Fruit fly (Drosophila melanogaster) whole organism, embryonic: ENCODE data around the gene CG16965.

Source experiments
- ATbp ChIP-seq: fragments of 200-800 bp; sonication (Bioruptor generic); optimal IDR thresholded peaks from 2 replicates; lab custom pipeline; 2017; ENCODE audit warnings: missing biosample characterization, mild to moderate bottlenecking, missing genetic modification characterization, missing genetic modification reagents
- C15 ChIP-seq: fragments of 200-800 bp; sonication (Bioruptor generic); IDR thresholded peaks from 3 replicates; pipeline ENCODE4 v1.3.6; 2022; ENCODE audit warnings: missing biosample characterization, missing genetic modification characterization
- CG10147 ChIP-seq: fragments of 200-800 bp; sonication (Bioruptor generic); optimal IDR thresholded peaks from 2 replicates; lab custom pipeline; 2019; ENCODE audit warnings: missing biosample characterization, mild to moderate bottlenecking, missing genetic modification characterization, moderate library complexity
- CG10267 ChIP-seq: fragments of 200-800 bp; sonication (Bioruptor generic); optimal IDR thresholded peaks from 2 replicates; lab custom pipeline; 2018; ENCODE audit warnings: missing biosample characterization, mild to moderate bottlenecking, missing genetic modification characterization, moderate library complexity
- CG11456 ChIP-seq: fragments of 200-800 bp; sonication (Bioruptor generic); IDR thresholded peaks from 3 replicates; pipeline ENCODE4 v1.3.6; 2022; ENCODE audit warnings: missing biosample characterization, missing genetic modification characterization
- CG11504 ChIP-seq: fragments of 200-800 bp; sonication (Bioruptor generic); optimal IDR thresholded peaks from 3 replicates; lab custom pipeline; 2019; ENCODE audit warnings: missing biosample characterization, mild to moderate bottlenecking, missing genetic modification characterization, moderate library complexity
- CG12942 ChIP-seq: fragments of 200-800 bp; sonication (Bioruptor generic); optimal IDR thresholded peaks from 3 replicates; lab custom pipeline; 2016; ENCODE audit warnings: missing biosample characterization, missing genetic modification characterization
- CG13296 ChIP-seq: fragments of 200-800 bp; sonication (Bioruptor generic); optimal IDR thresholded peaks from 3 replicates; lab custom pipeline; 2018; ENCODE audit warnings: missing biosample characterization, mild to moderate bottlenecking, missing genetic modification characterization
- CG13894 ChIP-seq: fragments of 200-800 bp; sonication (Bioruptor generic); optimal IDR thresholded peaks from 3 replicates; lab custom pipeline; 2018; ENCODE audit warnings: missing biosample characterization, mild to moderate bottlenecking, missing genetic modification characterization, moderate library complexity
- CG15696 ChIP-seq: fragments of 200-800 bp; sonication (Bioruptor generic); optimal IDR thresholded peaks from 2 replicates; lab custom pipeline; 2019; ENCODE audit warnings: missing biosample characterization, mild to moderate bottlenecking, missing genetic modification characterization, moderate library complexity
- CG17802 ChIP-seq: fragments of 200-800 bp; sonication (Bioruptor generic); optimal IDR thresholded peaks from 2 replicates; lab custom pipeline; 2018; ENCODE audit warnings: missing biosample characterization, mild to moderate bottlenecking, missing genetic modification characterization, moderate library complexity
- CG17829 ChIP-seq: fragments of 200-800 bp; optimal IDR thresholded peaks from 2 replicates; lab custom pipeline; 2019; ENCODE audit warnings: missing biosample characterization, mild to moderate bottlenecking, missing genetic modification characterization, moderate library complexity
- CG1832 ChIP-seq: fragments of 200-800 bp; sonication (Bioruptor generic); optimal IDR thresholded peaks from 2 replicates; lab custom pipeline; 2017; ENCODE audit warnings: missing biosample characterization, mild to moderate bottlenecking, missing genetic modification characterization, inconsistent platforms
- CG2199 ChIP-seq: fragments of 200-800 bp; sonication (Bioruptor generic); IDR thresholded peaks from 3 replicates; pipeline ENCODE4 v1.3.6; 2022; ENCODE audit warnings: missing biosample characterization, missing genetic modification characterization
- CG2678 ChIP-seq: fragments of 200-800 bp; sonication (Bioruptor generic); optimal IDR thresholded peaks from 3 replicates; lab custom pipeline; 2019; ENCODE audit warnings: missing biosample characterization, mild to moderate bottlenecking, missing genetic modification characterization, moderate library complexity
- CG3407 ChIP-seq: fragments of 200-800 bp; sonication (Bioruptor generic); optimal IDR thresholded peaks from 2 replicates; lab custom pipeline; 2018; ENCODE audit warnings: missing biosample characterization, mild to moderate bottlenecking, missing genetic modification characterization
- CG3995 ChIP-seq: fragments of 200-800 bp; sonication (Bioruptor generic); optimal IDR thresholded peaks from 3 replicates; lab custom pipeline; 2016; ENCODE audit warnings: missing biosample characterization, missing genetic modification characterization
- CG4730 ChIP-seq: fragments of 200-800 bp; sonication (Bioruptor generic); IDR thresholded peaks from 2 replicates; pipeline ENCODE4 v1.3.6; 2022; ENCODE audit warnings: missing biosample characterization, missing genetic modification characterization
- CG6654 ChIP-seq: fragments of 200-800 bp; sonication (Bioruptor generic); optimal IDR thresholded peaks from 2 replicates; lab custom pipeline; 2017; ENCODE audit warnings: missing biosample characterization, mild to moderate bottlenecking, missing genetic modification characterization
- CG7786 ChIP-seq: fragments of 200-800 bp; sonication (Bioruptor generic); optimal IDR thresholded peaks from 2 replicates; lab custom pipeline; 2016; ENCODE audit warnings: missing biosample characterization, missing genetic modification characterization
- CG7839 ChIP-seq: fragments of 200-800 bp; sonication (Bioruptor generic); optimal IDR thresholded peaks from 3 replicates; lab custom pipeline; 2018; ENCODE audit warnings: missing biosample characterization, mild to moderate bottlenecking, missing genetic modification characterization, moderate library complexity
- CG8281 ChIP-seq: fragments of 200-800 bp; sonication (Bioruptor generic); optimal IDR thresholded peaks from 2 replicates; lab custom pipeline; 2018; ENCODE audit warnings: missing biosample characterization, mild to moderate bottlenecking, missing genetic modification characterization, moderate library complexity
- CG9932 ChIP-seq: fragments of 200-800 bp; sonication (Bioruptor generic); IDR thresholded peaks from 2 replicates; pipeline ENCODE4 v1.3.6; 2022; ENCODE audit warnings: missing biosample characterization, missing genetic modification characterization
- Fer2 ChIP-seq: fragments of 200-800 bp; sonication (Bioruptor generic); optimal IDR thresholded peaks from 2 replicates; lab custom pipeline; 2018; ENCODE audit warnings: missing biosample characterization, mild to moderate bottlenecking, missing genetic modification characterization, moderate library complexity
- Gug ChIP-seq: fragments of 200-800 bp; sonication (Bioruptor generic); IDR thresholded peaks from 4 replicates; pipeline ENCODE4 v1.3.6; 2022; ENCODE audit warnings: missing biosample characterization, missing genetic modification characterization
- HLH3B ChIP-seq: fragments of 200-800 bp; sonication (Bioruptor generic); IDR thresholded peaks from 2 replicates; pipeline ENCODE4 v1.3.6; 2022; ENCODE audit warnings: missing biosample characterization, missing genetic modification characterization
- Hey ChIP-seq: fragments of 200-800 bp; sonication (Bioruptor generic); optimal IDR thresholded peaks from 3 replicates; lab custom pipeline; 2018; ENCODE audit warnings: missing biosample characterization, mild to moderate bottlenecking, missing genetic modification characterization
- Hr3 ChIP-seq: fragments of 200-800 bp; sonication (Bioruptor generic); optimal IDR thresholded peaks from 3 replicates; lab custom pipeline; 2016; ENCODE audit warnings: missing biosample characterization, missing genetic modification characterization
- PHDP ChIP-seq: fragments of 200-800 bp; sonication (Bioruptor generic); optimal IDR thresholded peaks from 3 replicates; lab custom pipeline; 2018; ENCODE audit warnings: missing biosample characterization, mild to moderate bottlenecking, missing genetic modification characterization, moderate library complexity
- Stat92E ChIP-seq, 3 experiments: fragments of >200 bp in 2 of 3; fragments of 200-800 bp in 1 of 3; sonication (Bioruptor generic) in 1 of 3; optimal IDR thresholded peaks; 2 replicates each; lab custom pipeline; 2017 to 2019; ENCODE audit warnings: missing biosample characterization in 3 of 3, missing genetic modification characterization in 3 of 3, mild to moderate bottlenecking in 1 of 3, moderate library complexity in 1 of 3
- cato ChIP-seq: fragments of 200-800 bp; sonication (Bioruptor generic); optimal IDR thresholded peaks from 2 replicates; lab custom pipeline; 2016; ENCODE audit warnings: missing biosample characterization, missing genetic modification characterization, borderline replicate concordance
- dan ChIP-seq: fragments of 200-800 bp; sonication (Bioruptor generic); IDR thresholded peaks from 2 replicates; pipeline ENCODE4 v1.3.6; 2022; ENCODE audit warnings: missing biosample characterization, missing genetic modification characterization
- danr ChIP-seq: fragments of 200-800 bp; sonication (Bioruptor generic); IDR thresholded peaks from 2 replicates; pipeline ENCODE4 v1.3.6; 2022; ENCODE audit warnings: missing biosample characterization, missing genetic modification characterization
- dati ChIP-seq: fragments of 200-800 bp; sonication (Bioruptor generic); IDR thresholded peaks from 2 replicates; pipeline ENCODE4 v1.3.6; 2022; ENCODE audit warnings: missing biosample characterization, missing genetic modification characterization
- gcm2 ChIP-seq: fragments of 200-800 bp; sonication (Bioruptor generic); optimal IDR thresholded peaks from 2 replicates; lab custom pipeline; 2016; ENCODE audit warnings: missing biosample characterization, missing genetic modification characterization
- p53 ChIP-seq: fragments of 200-800 bp; sonication (Bioruptor generic); optimal IDR thresholded peaks from 2 replicates; lab custom pipeline; 2016; ENCODE audit warnings: missing biosample characterization, missing genetic modification characterization
- pita ChIP-seq: fragments of 200-800 bp; sonication (Bioruptor generic); optimal IDR thresholded peaks from 2 replicates; lab custom pipeline; 2017; ENCODE audit warnings: missing biosample characterization, mild to moderate bottlenecking, missing genetic modification characterization
- pum ChIP-seq: fragments of 200-800 bp; sonication (Bioruptor generic); optimal IDR thresholded peaks from 2 replicates; lab custom pipeline; 2016; ENCODE audit warnings: missing biosample characterization, missing genetic modification characterization
- shn ChIP-seq: fragments of 200-800 bp; sonication (Bioruptor generic); optimal IDR thresholded peaks from 3 replicates; lab custom pipeline; 2016; ENCODE audit warnings: missing biosample characterization, missing genetic modification characterization
- slbo ChIP-seq: fragments of 200-800 bp; sonication (Bioruptor generic); IDR thresholded peaks from 2 replicates; pipeline ENCODE4 v1.3.6; 2022; ENCODE audit warnings: missing biosample characterization, missing genetic modification characterization
- slp2 ChIP-seq: fragments of 200-800 bp; sonication (Bioruptor generic); optimal IDR thresholded peaks from 2 replicates; lab custom pipeline; 2016; ENCODE audit warnings: missing biosample characterization, missing genetic modification characterization
- sob ChIP-seq: fragments of 200-800 bp; sonication (Bioruptor generic); IDR thresholded peaks from 2 replicates; pipeline ENCODE4 v1.3.6; 2022; ENCODE audit warnings: missing biosample characterization, missing genetic modification characterization
- tll ChIP-seq, 2 experiments: fragments of 200-800 bp in 1 of 2; fragments of >200 bp in 1 of 2; sonication (Bioruptor generic) in 1 of 2; optimal IDR thresholded peaks; 2 replicates each; lab custom pipeline; 2017 to 2019; ENCODE audit warnings: missing biosample characterization in 2 of 2, missing genetic modification characterization in 2 of 2, mild to moderate bottlenecking in 1 of 2, moderate library complexity in 1 of 2
- ttk ChIP-seq: fragments of 200-800 bp; sonication (Bioruptor generic); IDR thresholded peaks from 2 replicates; pipeline ENCODE4 v2.1.2; 2022; ENCODE audit warnings: missing biosample characterization, missing genetic modification characterization
- wek ChIP-seq: fragments of 200-800 bp; sonication (Bioruptor generic); optimal IDR thresholded peaks from 3 replicates; lab custom pipeline; 2018; ENCODE audit warnings: missing biosample characterization, mild to moderate bottlenecking, missing genetic modification characterization, moderate library complexity
- wor ChIP-seq: fragments of 200-800 bp; sonication (Bioruptor generic); IDR thresholded peaks from 2 replicates; pipeline ENCODE4 v1.3.6; 2022; ENCODE audit warnings: missing biosample characterization, missing genetic modification characterization
- yki ChIP-seq: fragments of >200 bp; optimal IDR thresholded peaks from 3 replicates; lab custom pipeline; 2018
- zen2 ChIP-seq: fragments of 200-800 bp; sonication (Bioruptor generic); IDR thresholded peaks from 3 replicates; pipeline ENCODE4 v1.3.6; 2022; ENCODE audit warnings: missing biosample characterization, missing genetic modification characterization; ENCODE audit not compliant: partially characterized antibody

CG16965 gene

DNA sequence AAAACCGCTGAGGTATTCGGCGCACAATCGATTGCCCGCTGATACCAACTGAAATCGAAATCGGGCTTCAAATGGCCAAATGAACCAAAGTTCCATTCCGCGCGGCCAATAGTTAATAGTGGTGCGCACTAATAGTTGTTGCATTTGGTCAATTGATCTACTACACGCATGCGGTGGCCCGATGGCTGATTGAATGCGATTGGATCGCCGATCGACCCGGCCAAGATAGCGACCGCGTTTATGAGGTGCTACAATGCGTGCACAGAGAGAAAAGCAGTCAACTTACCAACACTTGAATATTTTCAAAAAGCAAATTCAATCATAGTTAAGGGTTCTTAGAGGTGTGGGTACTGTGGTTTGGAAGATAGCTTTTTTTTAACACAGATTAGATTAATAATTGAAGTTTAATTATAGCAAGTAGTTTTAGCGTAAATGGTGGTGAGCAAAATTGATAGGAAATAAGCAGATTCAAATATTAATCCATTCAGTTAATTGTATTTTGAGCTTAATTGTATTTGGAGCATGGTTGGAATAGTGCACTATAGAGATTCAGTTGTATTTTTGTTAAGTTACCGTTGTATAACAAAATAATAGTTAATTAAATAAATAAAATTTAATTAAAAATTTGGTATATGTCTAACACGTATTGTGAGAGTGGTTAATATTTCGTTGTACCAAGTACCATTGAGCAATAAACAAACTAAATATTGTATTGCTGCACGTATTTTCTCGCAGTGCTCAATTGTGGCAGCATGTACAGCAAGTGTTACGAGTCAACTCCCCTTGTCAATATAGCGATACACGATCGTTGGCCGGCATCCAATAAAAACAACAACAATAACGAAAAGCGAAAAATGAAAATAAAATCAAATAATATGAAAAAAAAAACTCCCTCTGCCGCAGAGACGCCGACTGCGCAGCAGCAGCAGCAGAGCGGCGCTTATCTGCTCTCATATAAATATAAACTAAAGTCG, 45.4 kb downstream of the CG16965 start (continued):
- TF ChIP-seq CG15696 (tag; lab: Kevin White, UChicago) (no peak), ttk (GFP tag; lab: Robert Waterston, UW) (0 out of 2 replicates have a peak, but pooled peaks have one; percentile 6), CG13296 (peak; percentile 32), Hey (tag; lab: Kevin White, UChicago) (no peak), danr (GFP tag; lab: Robert Waterston, UW) (no peak; the same call in 1 of the 2 replicates), sob (GFP tag; lab: Robert Waterston, UW) (peak; percentile 45), CG7839 (tag; lab: Kevin White, UChicago) (peak; percentile 69), HLH3B (GFP tag; lab: Robert Waterston, UW) (no peak), pum (GFP tag; lab: Kevin White, UChicago) (no peak), p53 (GFP tag; lab: Kevin White, UChicago) (no peak), CG2678 (tag; lab: Kevin White, UChicago) (peak; percentile 71), zen2 (GFP tag; lab: Robert Waterston, UW) (0 out of 3 replicates have a peak, but pooled peaks have one; percentile 29), Fer2 (tag; lab: Kevin White, UChicago) (no peak), CG1832 (GFP tag; lab: Kevin White, UChicago) (no peak), CG11504 (tag; lab: Kevin White, UChicago) (peak; percentile 72), CG6654 (GFP tag; lab: Kevin White, UChicago) (peak; percentile 34), slp2 (GFP tag; lab: Kevin White, UChicago) (no peak), CG10147 (no peak), Stat92E (GFP tag; optimal IDR thresholded peaks at IDR 0.05; lab: Kevin White, UChicago) (no peak), Gug (GFP tag; lab: Robert Waterston, UW) (peak; percentile 35), CG17802 (peak; percentile 0), CG3995 (GFP tag; lab: Kevin White, UChicago) (no peak), pita (GFP tag; lab: Kevin White, UChicago) (no peak), yki (lab: Kevin White, UChicago) (no peak), wor (GFP tag; lab: Robert Waterston, UW) (no peak; the same call in 1 of the 2 replicates), CG3407 (GFP tag; lab: Kevin White, UChicago) (peak; percentile 42), dan (GFP tag; lab: Robert Waterston, UW) (no peak), C15 (GFP tag; lab: Robert Waterston, UW) (0 out of 3 replicates have a peak, but pooled peaks have one; percentile 23), dati (GFP tag; lab: Robert Waterston, UW) (peak; percentile 13; the same call in 1 of the 2 replicates), slbo (GFP tag; lab: Robert Waterston, UW) (peak; percentile 63), CG4730 (GFP tag; lab: Robert Waterston, UW) (peak; percentile 51), CG12942 (GFP tag; lab: Kevin White, UChicago) (no peak), CG8281 (tag; lab: Kevin White, UChicago) (no peak), PHDP (tag; lab: Kevin White, UChicago) (peak; percentile 52), gcm2 (GFP tag; lab: Kevin White, UChicago) (peak; percentile 47), CG10267 (tag; lab: Kevin White, UChicago) (peak; percentile 27), cato (GFP tag; lab: Kevin White, UChicago) (peak; percentile 29), shn (GFP tag; lab: Kevin White, UChicago) (no peak), CG13894 (tag; lab: Kevin White, UChicago) (peak; percentile 1), tll (GFP tag; optimal IDR thresholded peaks at IDR 0.05; lab: Kevin White, UChicago) (no peak), wek (GFP tag; lab: Kevin White, UChicago) (peak; percentile 18), CG11456 (GFP tag; lab: Robert Waterston, UW) (peak; percentile 68; the same call in 1 of the 3 replicates), Hr3 (GFP tag; lab: Kevin White, UChicago) (peak; percentile 56), CG2199 (GFP tag; lab: Robert Waterston, UW) (0 out of 3 replicates have a peak, but pooled peaks have one; percentile 69), CG9932 (GFP tag; lab: Robert Waterston, UW) (no peak), CG17829 (peak; percentile 63), ATbp (GFP tag; lab: Kevin White, UChicago) (peak; percentile 41), CG7786 (peak; percentile 32)
